Worm (Caenorhabditis elegans) whole organism, L4 larva: ENCODE results near the gene F55B12.10.

Experiments
- F26F4.8 ChIP-seq: fragments of 200-800 bp; sonication (Bioruptor generic); conservative IDR thresholded peaks from 2 replicates; pipeline ENCODE4 v1.3.6; 2022; ENCODE audit warnings: missing genetic modification characterization, missing compliant biosample characterization
- R02D3.7 ChIP-seq: fragments of 150-350 bp; sonication (generic microtip); optimal IDR thresholded peaks from 3 replicates; lab custom pipeline; 2014; ENCODE audit warnings: missing biosample characterization, missing genetic modification characterization
- Y75B8A.6 ChIP-seq: fragments of 200-800 bp; sonication (Bioruptor generic); IDR thresholded peaks from 2 replicates; pipeline ENCODE4 v1.3.6; 2022; ENCODE audit warnings: missing genetic modification reagents, missing genetic modification characterization, missing compliant biosample characterization
- ZK337.2 ChIP-seq: fragments of 200-800 bp; sonication (Bioruptor generic); IDR thresholded peaks from 2 replicates; pipeline ENCODE4 v1.3.6; 2022; ENCODE audit warnings: missing genetic modification reagents, missing genetic modification characterization, missing compliant biosample characterization
- aha-1 ChIP-seq: fragments of 150-350 bp; peaks from one replicate; lab custom pipeline; 2014; ENCODE audit warnings: missing biosample characterization, missing genetic modification characterization
- ceh-62 ChIP-seq: sonication (generic microtip); optimal IDR thresholded peaks from 2 replicates; lab custom pipeline; 2017; ENCODE audit warnings: missing biosample characterization, missing genetic modification characterization
- ceh-82 ChIP-seq: sonication (generic microtip); optimal IDR thresholded peaks from 2 replicates; lab custom pipeline; 2017; ENCODE audit warnings: missing biosample characterization, missing genetic modification characterization
- daf-12 ChIP-seq: fragments of 150-350 bp; optimal IDR thresholded peaks from 2 replicates; lab custom pipeline; 2014; ENCODE audit warnings: missing biosample characterization, missing genetic modification reagents, missing genetic modification characterization
- daf-19 ChIP-seq: fragments of 200-800 bp; sonication (Bioruptor generic); conservative IDR thresholded peaks from 2 replicates; pipeline ENCODE4 v1.3.6; 2022; ENCODE audit warnings: missing genetic modification characterization, missing compliant biosample characterization
- dmd-6 ChIP-seq: fragments of 200-800 bp; sonication (Bioruptor generic); IDR thresholded peaks from 2 replicates; pipeline ENCODE4 v1.3.6; 2022; ENCODE audit warnings: missing genetic modification reagents, missing genetic modification characterization, missing compliant biosample characterization
- dmd-9 ChIP-seq: fragments of 200-800 bp; sonication (Bioruptor generic); IDR thresholded peaks from 2 replicates; pipeline ENCODE4 v1.3.6; 2022; ENCODE audit warnings: missing genetic modification reagents, missing genetic modification characterization, missing compliant biosample characterization
- dve-1 ChIP-seq: sonication (generic microtip); optimal IDR thresholded peaks from 2 replicates; lab custom pipeline; 2017; ENCODE audit warnings: antibody characterized with exemption, mild to moderate bottlenecking, missing genetic modification characterization, missing compliant biosample characterization; ENCODE audit not compliant: insufficient read depth
- egl-27 ChIP-seq: sonication (generic microtip); optimal IDR thresholded peaks from 3 replicates; lab custom pipeline; 2017; ENCODE audit warnings: missing biosample characterization, missing genetic modification reagents, missing genetic modification characterization
- fkh-10 ChIP-seq: fragments of 150-350 bp; optimal IDR thresholded peaks from 2 replicates; lab custom pipeline; 2014; ENCODE audit warnings: missing biosample characterization, missing genetic modification reagents, missing genetic modification characterization
- gei-8 ChIP-seq: fragments of 200-800 bp; sonication (Bioruptor generic); optimal IDR thresholded peaks from 2 replicates; lab custom pipeline; 2018; ENCODE audit warnings: mild to moderate bottlenecking, missing genetic modification characterization, missing compliant biosample characterization
- hlh-11 ChIP-seq: fragments of 200-800 bp; sonication (Bioruptor generic); optimal IDR thresholded peaks from 2 replicates; lab custom pipeline; 2018; ENCODE audit warnings: mild to moderate bottlenecking, missing genetic modification characterization, missing compliant biosample characterization
- hmg-1.1 ChIP-seq: fragments of 200-800 bp; sonication (Bioruptor generic); IDR thresholded peaks from 2 replicates; pipeline ENCODE4 v1.3.6; 2022; ENCODE audit warnings: missing genetic modification reagents, missing genetic modification characterization, missing compliant biosample characterization
- lim-7 ChIP-seq: fragments of 200-800 bp; sonication (Bioruptor generic); IDR thresholded peaks from 2 replicates; pipeline ENCODE4 v1.3.6; 2022; ENCODE audit warnings: missing genetic modification characterization, missing compliant biosample characterization
- lin-1 ChIP-seq: fragments of 200-800 bp; sonication (Bioruptor generic); IDR thresholded peaks from 2 replicates; pipeline ENCODE4 v1.3.6; 2022; ENCODE audit warnings: missing genetic modification reagents, missing genetic modification characterization, missing compliant biosample characterization
- lin-13 ChIP-seq: fragments of 150-350 bp; optimal IDR thresholded peaks from 2 replicates; lab custom pipeline; 2014; ENCODE audit warnings: missing biosample characterization, missing genetic modification reagents, missing genetic modification characterization
- lir-3 ChIP-seq: sonication (generic microtip); optimal IDR thresholded peaks from 2 replicates; lab custom pipeline; 2016; ENCODE audit warnings: mild to moderate bottlenecking, missing genetic modification characterization, missing compliant biosample characterization
- lsy-2 ChIP-seq, 2 experiments: fragments of 150-350 bp in 1 of 2; sonication (generic microtip) in 1 of 2; optimal IDR thresholded peaks; 2 replicates each; lab custom pipeline; 2014 to 2017; ENCODE audit warnings: missing biosample characterization in 2 of 2, missing genetic modification characterization in 2 of 2
- madf-5 ChIP-seq, 2 experiments: fragments of 200-800 bp; sonication (Bioruptor generic); IDR thresholded peaks; 2 replicates each; pipeline ENCODE4 v1.3.6; 2022; ENCODE audit warnings: missing compliant biosample characterization in 2 of 2, missing genetic modification characterization in 2 of 2
- madf-9 ChIP-seq: fragments of 200-800 bp; sonication (Bioruptor generic); conservative IDR thresholded peaks from 2 replicates; pipeline ENCODE4 v1.3.6; 2022; ENCODE audit warnings: missing genetic modification reagents, missing genetic modification characterization, missing compliant biosample characterization
- mes-2 ChIP-seq: sonication (generic microtip); optimal IDR thresholded peaks from 2 replicates; lab custom pipeline; 2016; ENCODE audit warnings: missing genotype, mild to moderate bottlenecking, missing genetic modification characterization, missing compliant biosample characterization; ENCODE audit not compliant: poor library complexity, severe bottlenecking
- nhr-102 ChIP-seq: sonication (generic microtip); optimal IDR thresholded peaks from 2 replicates; lab custom pipeline; 2016; ENCODE audit warnings: mild to moderate bottlenecking, missing genetic modification characterization, moderate library complexity, missing compliant biosample characterization
- nhr-111 ChIP-seq: fragments of 200-800 bp; sonication (Bioruptor generic); optimal IDR thresholded peaks from 2 replicates; lab custom pipeline; 2018; ENCODE audit warnings: mild to moderate bottlenecking, missing genetic modification characterization, missing compliant biosample characterization
- nhr-48 ChIP-seq: sonication (generic microtip); optimal IDR thresholded peaks from 2 replicates; lab custom pipeline; 2016; ENCODE audit warnings: mild to moderate bottlenecking, missing genetic modification characterization, missing compliant biosample characterization
- pqm-1 ChIP-seq: sonication (generic microtip); optimal IDR thresholded peaks from 2 replicates; lab custom pipeline; 2017; ENCODE audit warnings: missing biosample characterization, missing genetic modification characterization
- spr-3 ChIP-seq: fragments of 200-800 bp; sonication (Bioruptor generic); optimal IDR thresholded peaks from 2 replicates; lab custom pipeline; 2018; ENCODE audit warnings: mild to moderate bottlenecking, missing genetic modification characterization, missing compliant biosample characterization
- unc-39 ChIP-seq: sonication (generic microtip); optimal IDR thresholded peaks from 2 replicates; lab custom pipeline; 2017; ENCODE audit warnings: missing biosample characterization, missing genetic modification characterization
- vab-7 ChIP-seq: fragments of 200-800 bp; sonication (Bioruptor generic); IDR thresholded peaks from 2 replicates; pipeline ENCODE4 v1.3.6; 2022; ENCODE audit warnings: missing genetic modification reagents, missing genetic modification characterization, missing compliant biosample characterization
- zfp-2 ChIP-seq: sonication (generic microtip); optimal IDR thresholded peaks from 2 replicates; lab custom pipeline; 2016; ENCODE audit warnings: mild to moderate bottlenecking, missing genetic modification characterization, missing compliant biosample characterization
- zip-2 ChIP-seq: fragments of 150-350 bp; optimal IDR thresholded peaks from 2 replicates; lab custom pipeline; 2014; ENCODE audit warnings: missing biosample characterization, missing genetic modification characterization
- ztf-11 ChIP-seq: fragments of 150-350 bp; optimal IDR thresholded peaks from 2 replicates; lab custom pipeline; 2014; ENCODE audit warnings: missing biosample characterization, missing genetic modification characterization

Gene F55B12.10

DNA sequence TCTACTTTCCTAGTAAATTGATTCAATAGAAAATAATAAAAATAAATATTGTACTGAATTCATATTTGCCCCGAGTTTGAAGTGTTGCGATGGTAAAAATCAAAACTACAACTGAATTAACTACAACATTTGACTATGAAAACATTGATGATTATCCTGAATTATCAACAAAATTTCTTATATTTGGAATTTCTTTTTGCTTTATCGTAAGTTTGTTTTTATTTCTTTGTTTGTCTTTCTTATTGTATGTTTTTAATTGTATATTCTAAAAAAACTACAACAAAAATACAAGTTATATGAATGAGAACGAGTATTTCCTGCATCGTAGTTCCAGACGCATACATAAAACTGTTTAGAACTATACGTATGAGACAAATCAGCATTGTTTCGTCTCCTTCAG is 2.4 kb upstream of the F55B12.10 start, which contains the start of gene srx-128:
TSS of gene srx-128 (plus strand) at position 301 of the 400 bp plus-strand sequence.
- TF ChIP-seq spr-3 (GFP tag; lab: Kevin White, UChicago) (no peak), vab-7 (GFP tag; lab: Robert Waterston, UW) (no peak), mes-2 (no peak), ceh-82 (no peak), zfp-2 (tag; lab: Kevin White, UChicago) (no peak)

DNA sequence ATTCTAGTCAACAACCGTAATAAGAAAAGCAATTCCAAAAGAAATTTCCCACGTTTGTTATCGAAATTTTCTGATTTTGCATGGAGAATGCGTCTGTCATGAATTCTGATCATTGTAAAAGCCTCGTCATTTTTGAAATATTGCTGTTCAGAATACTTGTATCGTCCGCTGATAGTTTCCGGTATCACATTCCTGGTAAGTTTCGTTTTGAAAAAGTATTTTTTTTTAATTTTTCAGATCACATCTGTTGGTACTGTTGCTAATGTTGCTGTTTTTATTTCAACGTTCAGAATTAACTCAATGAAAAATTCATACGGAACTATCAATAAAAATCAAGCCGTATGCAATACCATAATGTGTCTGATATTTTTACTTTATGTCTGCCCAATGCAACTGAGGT is 1.4 kb downstream of the F55B12.10 start, which contains the start of gene srx-17:
TSS of gene srx-17 (plus strand) at position 301 of the 400 bp plus-strand sequence.
- no peak for TF ChIP-seq ZK337.2 (GFP tag; lab: Robert Waterston, UW)
- no peak for TF ChIP-seq madf-9 (GFP tag; lab: Robert Waterston, UW)
- TF ChIP-seq daf-12 = no peak
- TF ChIP-seq ztf-11 (tag; lab: Kevin White, UChicago) = no peak
- TF ChIP-seq daf-19 (GFP tag; lab: Robert Waterston, UW) = no peak
- TF ChIP-seq unc-39 (tag; lab: Kevin White, UChicago) = no peak
- no peak for TF ChIP-seq lim-7
- TF ChIP-seq lsy-2 (tag; optimal IDR thresholded peaks at IDR 0.05; lab: Kevin White, UChicago) = no peak
- TF ChIP-seq pqm-1 = no peak
- TF ChIP-seq lin-13 = no peak
- no peak for TF ChIP-seq spr-3 (GFP tag; lab: Kevin White, UChicago)
- no peak for TF ChIP-seq gei-8 (GFP tag; lab: Kevin White, UChicago)
- TF ChIP-seq ceh-82 = no peak

DNA sequence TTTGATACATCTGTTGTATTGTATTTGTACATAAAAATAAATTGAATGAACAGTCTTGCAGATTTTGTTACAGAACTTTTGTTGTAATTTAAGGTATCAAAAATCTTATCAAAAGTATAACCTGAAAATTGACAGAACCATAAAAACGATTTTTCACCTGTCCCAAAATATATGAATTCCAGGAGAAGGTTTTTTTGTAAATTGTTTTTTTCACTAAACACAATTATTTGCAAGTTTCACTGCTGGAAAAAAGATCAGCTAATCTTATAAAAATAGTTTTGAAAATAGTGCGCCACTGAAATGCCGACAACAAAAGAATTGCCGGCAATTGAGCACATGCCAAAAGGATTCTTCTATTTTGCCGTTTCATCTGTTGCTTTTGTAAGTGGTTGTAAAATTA is 3.6 kb downstream of the F55B12.10 start, which contains the start of gene srx-130:
TSS of gene srx-130 (plus strand) at position 301 of the 400 bp plus-strand sequence.
- TF ChIP-seq lim-7 (no peak), ztf-11 (tag; lab: Kevin White, UChicago) (no peak), madf-9 (GFP tag; lab: Robert Waterston, UW) (no peak), ceh-62 (tag; lab: Kevin White, UChicago) (no peak), zip-2 (no peak), nhr-102 (no peak), hlh-11 (tag; lab: Kevin White, UChicago) (no peak), egl-27 (tag; lab: Kevin White, UChicago) (no peak), daf-12 (no peak), R02D3.7 (tag; lab: Kevin White, UChicago) (no peak), lir-3 (tag; lab: Kevin White, UChicago) (no peak), dmd-6 (GFP tag; lab: Robert Waterston, UW) (no peak), lin-1 (GFP tag; lab: Robert Waterston, UW) (no peak), Y75B8A.6 (GFP tag; lab: Robert Waterston, UW) (no peak), dve-1 (tag; lab: Kevin White, UChicago) (no peak), madf-5 (GFP tag; IDR thresholded peaks at IDR 0.05; lab: Robert Waterston, UW) (no peak), hmg-1.1 (GFP tag; lab: Robert Waterston, UW) (no peak), F26F4.8 (GFP tag; lab: Robert Waterston, UW) (no peak)

DNA sequence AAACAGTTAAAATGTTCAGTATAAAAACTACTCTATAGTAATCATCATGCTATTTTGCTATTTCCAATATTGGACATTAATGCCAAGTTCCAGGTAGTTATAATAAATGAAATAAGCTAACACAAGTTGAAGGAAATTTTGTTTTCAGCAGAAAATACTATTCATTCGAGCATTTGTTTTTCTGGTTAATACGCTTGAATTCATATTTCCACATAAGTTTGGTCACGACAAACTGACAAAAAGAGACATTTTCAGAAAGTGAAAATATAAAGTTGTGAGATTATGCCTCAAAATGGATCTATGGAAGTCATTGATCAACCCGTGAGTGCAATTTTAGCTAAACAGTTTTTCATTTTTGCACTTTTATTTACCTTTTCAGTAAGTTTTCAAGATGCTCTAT is 5.6 kb downstream of the F55B12.10 start, which contains the start of gene srx-131:
TSS of gene srx-131 (plus strand) at position 301 of the 400 bp plus-strand sequence.
- TF ChIP-seq nhr-111 (no peak), aha-1 (tag; lab: Kevin White, UChicago) (peak; percentile 33), nhr-48 (tag; lab: Kevin White, UChicago) (no peak), fkh-10 (GFP tag; lab: Kevin White, UChicago) (no peak)

DNA sequence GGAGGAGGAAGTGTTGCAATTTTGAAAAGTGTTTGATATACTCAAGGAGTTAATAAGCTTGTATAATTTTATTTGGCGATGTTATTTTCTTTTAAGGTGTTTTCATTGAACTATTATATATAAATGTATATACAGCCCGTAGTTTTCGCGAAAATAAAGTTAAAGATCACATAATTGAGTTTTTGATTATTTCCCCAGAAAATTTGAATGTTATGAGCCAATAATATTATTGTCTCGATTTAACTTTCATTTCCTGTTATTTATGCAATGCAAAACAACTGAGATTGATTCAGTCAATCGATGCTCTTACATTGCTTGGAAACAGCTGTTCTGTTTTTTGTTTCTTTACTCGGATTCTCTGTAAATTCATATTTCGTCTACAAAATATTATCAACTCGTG is 8.8 kb downstream of the F55B12.10 start, which contains the start of gene srx-133:
TSS of gene srx-133 (plus strand) at position 301 of the 400 bp plus-strand sequence.
- TF ChIP-seq aha-1 (tag; lab: Kevin White, UChicago) (peak; percentile 48), dmd-9 (GFP tag; lab: Robert Waterston, UW) (no peak)
- TF ChIP-seq, all 104 proteins: peak for 1
